Fruit fly (Drosophila melanogaster) whole organism, embryonic: Measurements from ENCODE around the gene Jhbp12.

Experiments used
- CG1024 ChIP-seq: fragments of 200-800 bp; sonication (Bioruptor generic); IDR thresholded peaks from 2 replicates; pipeline ENCODE4 v1.3.6; 2022; ENCODE audit warnings: missing biosample characterization, missing genetic modification characterization
- CG11695 ChIP-seq: fragments of 200-800 bp; sonication (Bioruptor generic); IDR thresholded peaks from 3 replicates; pipeline ENCODE4 v1.3.6; 2022; ENCODE audit warnings: missing biosample characterization, missing genetic modification characterization
- CG13624 ChIP-seq: fragments of 200-800 bp; sonication (Bioruptor generic); optimal IDR thresholded peaks from 2 replicates; lab custom pipeline; 2016; ENCODE audit warnings: missing biosample characterization, missing genetic modification characterization
- CG14014 ChIP-seq: fragments of 200-800 bp; sonication (Bioruptor generic); IDR thresholded peaks from 2 replicates; pipeline ENCODE4 v1.3.6; 2022; ENCODE audit warnings: missing biosample characterization, missing genetic modification characterization
- CG14860 ChIP-seq: fragments of 200-800 bp; sonication (Bioruptor generic); IDR thresholded peaks from 3 replicates; pipeline ENCODE4 v1.3.6; 2022; ENCODE audit warnings: missing biosample characterization, missing genetic modification characterization; ENCODE audit not compliant: partially characterized antibody
- CG1647 ChIP-seq: fragments of 200-800 bp; sonication (Bioruptor generic); optimal IDR thresholded peaks from 3 replicates; lab custom pipeline; 2016; ENCODE audit warnings: missing biosample characterization, missing genetic modification characterization
- CG16779 ChIP-seq: fragments of 200-800 bp; sonication (Bioruptor generic); IDR thresholded peaks from 2 replicates; pipeline ENCODE4 v1.3.6; 2022; ENCODE audit warnings: missing biosample characterization, missing genetic modification characterization
- CG1792 ChIP-seq: fragments of 200-800 bp; sonication (Bioruptor generic); optimal IDR thresholded peaks from 2 replicates; lab custom pipeline; 2016; ENCODE audit warnings: missing biosample characterization, missing genetic modification characterization
- CG18476 ChIP-seq: fragments of 200-800 bp; sonication (Bioruptor generic); optimal IDR thresholded peaks from 2 replicates; lab custom pipeline; 2016; ENCODE audit warnings: missing biosample characterization, mild to moderate bottlenecking, missing genetic modification characterization
- CG2129 ChIP-seq: fragments of 200-800 bp; sonication (Bioruptor generic); IDR thresholded peaks from 2 replicates; pipeline ENCODE4 v1.3.6; 2022; ENCODE audit warnings: missing biosample characterization, missing genetic modification characterization; ENCODE audit not compliant: partially characterized antibody
- CG33213 ChIP-seq: fragments of 200-800 bp; sonication (Bioruptor generic); optimal IDR thresholded peaks from 3 replicates; lab custom pipeline; 2016; ENCODE audit warnings: missing biosample characterization, missing genetic modification characterization
- CG34376 ChIP-seq: fragments of 200-800 bp; sonication (Bioruptor generic); optimal IDR thresholded peaks from 2 replicates; lab custom pipeline; 2018; ENCODE audit warnings: missing biosample characterization, mild to moderate bottlenecking, missing genetic modification characterization
- CG5953 ChIP-seq: fragments of 200-800 bp; sonication (Bioruptor generic); IDR thresholded peaks from 2 replicates; pipeline ENCODE4 v1.3.6; 2022; ENCODE audit warnings: missing biosample characterization, missing genetic modification characterization
- CG7786 ChIP-seq: fragments of 200-800 bp; sonication (Bioruptor generic); optimal IDR thresholded peaks from 2 replicates; lab custom pipeline; 2016; ENCODE audit warnings: missing biosample characterization, missing genetic modification characterization
- CG8290 ChIP-seq, 3 experiments: fragments of 200-800 bp; sonication (Bioruptor generic); optimal IDR thresholded peaks; 2 replicates each; lab custom pipeline; 2016 to 2019; ENCODE audit warnings: missing biosample characterization in 3 of 3, missing genetic modification characterization in 3 of 3, mild to moderate bottlenecking in 2 of 3, moderate library complexity in 1 of 3
- CG8765 ChIP-seq: fragments of 200-800 bp; sonication (Bioruptor generic); IDR thresholded peaks from 2 replicates; pipeline ENCODE4 v1.3.6; 2022; ENCODE audit warnings: missing biosample characterization, missing genetic modification characterization
- CTCF ChIP-seq: fragments of 200-800 bp; sonication (Bioruptor generic); optimal IDR thresholded peaks from 2 replicates; lab custom pipeline; 2017; ENCODE audit warnings: missing biosample characterization, mild to moderate bottlenecking, missing genetic modification characterization, moderate library complexity
- D19A ChIP-seq: fragments of 200-800 bp; optimal IDR thresholded peaks from 3 replicates; lab custom pipeline; 2019; ENCODE audit warnings: missing biosample characterization, mild to moderate bottlenecking, missing genetic modification characterization, moderate library complexity
- Drgx ChIP-seq: fragments of 200-800 bp; sonication (Bioruptor generic); IDR thresholded peaks from 2 replicates; pipeline ENCODE4 v1.3.6; 2022; ENCODE audit warnings: missing biosample characterization, missing genetic modification characterization
- Ets65A ChIP-seq: fragments of 200-800 bp; sonication (Bioruptor generic); peaks from one replicate; lab custom pipeline; 2016; ENCODE audit warnings: missing biosample characterization, missing genetic modification characterization
- Gug ChIP-seq: fragments of 200-800 bp; sonication (Bioruptor generic); IDR thresholded peaks from 4 replicates; pipeline ENCODE4 v1.3.6; 2022; ENCODE audit warnings: missing biosample characterization, missing genetic modification characterization
- HmgD ChIP-seq: fragments of 200-800 bp; sonication (Bioruptor generic); optimal IDR thresholded peaks from 3 replicates; lab custom pipeline; 2016; ENCODE audit warnings: missing biosample characterization, missing genetic modification characterization
- Hsf ChIP-seq: fragments of 200-800 bp; sonication (Bioruptor generic); optimal IDR thresholded peaks from 3 replicates; lab custom pipeline; 2016; ENCODE audit warnings: missing biosample characterization, missing genetic modification characterization
- MESR4 ChIP-seq: fragments of 200-800 bp; sonication (Bioruptor generic); optimal IDR thresholded peaks from 2 replicates; lab custom pipeline; 2018; ENCODE audit warnings: missing biosample characterization, mild to moderate bottlenecking, missing genetic modification characterization, moderate library complexity
- Mad ChIP-seq: fragments of 200-800 bp; sonication (Bioruptor generic); optimal IDR thresholded peaks from 2 replicates; lab custom pipeline; 2016; ENCODE audit warnings: missing biosample characterization, missing genetic modification characterization
- Meics ChIP-seq: fragments of 200-800 bp; sonication (Bioruptor generic); optimal IDR thresholded peaks from 2 replicates; lab custom pipeline; 2017; ENCODE audit warnings: missing biosample characterization, mild to moderate bottlenecking, missing genetic modification characterization
- NC2β ChIP-seq: fragments of 200-800 bp; sonication (Bioruptor generic); optimal IDR thresholded peaks from 2 replicates; lab custom pipeline; 2016; ENCODE audit warnings: missing biosample characterization, missing genetic modification characterization
- Ravus ChIP-seq: fragments of 200-800 bp; sonication (Bioruptor generic); IDR thresholded peaks from 2 replicates; pipeline ENCODE4 v1.3.6; 2022; ENCODE audit warnings: missing biosample characterization, missing genetic modification characterization
- Sry-δ ChIP-seq: fragments of 200-800 bp; sonication (Bioruptor generic); optimal IDR thresholded peaks from 2 replicates; lab custom pipeline; 2016; ENCODE audit warnings: missing biosample characterization, missing genetic modification characterization
- ac ChIP-seq: fragments of 200-800 bp; sonication (Bioruptor generic); optimal IDR thresholded peaks from 3 replicates; lab custom pipeline; 2017; ENCODE audit warnings: missing biosample characterization, mild to moderate bottlenecking, missing genetic modification characterization
- al ChIP-seq: fragments of 200-800 bp; sonication (Bioruptor generic); IDR thresholded peaks from 2 replicates; pipeline ENCODE4 v1.3.6; 2022; ENCODE audit warnings: missing biosample characterization, missing genetic modification characterization
- bcd ChIP-seq: fragments of 200-800 bp; sonication (Bioruptor generic); optimal IDR thresholded peaks from 2 replicates; lab custom pipeline; 2017; ENCODE audit warnings: missing biosample characterization, mild to moderate bottlenecking, missing genetic modification characterization
- chinmo ChIP-seq: fragments of 200-800 bp; sonication (Bioruptor generic); IDR thresholded peaks from 4 replicates; pipeline ENCODE4 v1.3.6; 2022; ENCODE audit warnings: missing biosample characterization, missing genetic modification characterization; ENCODE audit not compliant: partially characterized antibody
- croc ChIP-seq: fragments of 200-800 bp; sonication (Bioruptor generic); conservative IDR thresholded peaks from 3 replicates; pipeline ENCODE4 v1.3.6; 2022; ENCODE audit warnings: missing biosample characterization, missing genetic modification characterization
- da ChIP-seq: fragments of 200-800 bp; sonication (Bioruptor generic); optimal IDR thresholded peaks from 2 replicates; lab custom pipeline; 2016; ENCODE audit warnings: missing biosample characterization, missing genetic modification characterization
- danr ChIP-seq: fragments of 200-800 bp; sonication (Bioruptor generic); IDR thresholded peaks from 2 replicates; pipeline ENCODE4 v1.3.6; 2022; ENCODE audit warnings: missing biosample characterization, missing genetic modification characterization
- ftz-f1 ChIP-seq: fragments of 200-800 bp; sonication (Bioruptor generic); optimal IDR thresholded peaks from 2 replicates; lab custom pipeline; 2016; ENCODE audit warnings: missing biosample characterization, missing genetic modification characterization
- gem ChIP-seq: fragments of 200-800 bp; sonication (Bioruptor generic); optimal IDR thresholded peaks from 2 replicates; lab custom pipeline; 2019; ENCODE audit warnings: missing biosample characterization, mild to moderate bottlenecking, missing genetic modification characterization, moderate library complexity
- gt ChIP-seq: fragments of 200-800 bp; sonication (Bioruptor generic); IDR thresholded peaks from 2 replicates; pipeline ENCODE4 v1.3.6; 2022; ENCODE audit warnings: missing biosample characterization, missing genetic modification characterization
- hth ChIP-seq: fragments of >200 bp; optimal IDR thresholded peaks from 2 replicates; lab custom pipeline; 2017; ENCODE audit warnings: inconsistent platforms
- pan ChIP-seq, 4 experiments: fragments of >200 bp in 3 of 4; fragments of 200-800 bp in 1 of 4; sonication (Bioruptor generic) in 1 of 4; optimal IDR thresholded peaks in 3 of 4; IDR thresholded peaks in 1 of 4; 2 replicates each; pipeline versions ENCODE4 v1.3.6 to Lab custom; 2017 to 2022; ENCODE audit warnings: missing biosample characterization in 2 of 4, missing genetic modification characterization in 2 of 4, mixed read lengths in 1 of 4
- pfk ChIP-seq: fragments of 200-800 bp; sonication (Bioruptor generic); optimal IDR thresholded peaks from 2 replicates; lab custom pipeline; 2018; ENCODE audit warnings: missing biosample characterization, mild to moderate bottlenecking, missing genetic modification characterization, moderate library complexity
- phol ChIP-seq: fragments of 200-800 bp; sonication (Bioruptor generic); optimal IDR thresholded peaks from 3 replicates; lab custom pipeline; 2018; ENCODE audit warnings: missing biosample characterization, mild to moderate bottlenecking, missing genetic modification characterization, moderate library complexity
- pum ChIP-seq: fragments of 200-800 bp; sonication (Bioruptor generic); optimal IDR thresholded peaks from 2 replicates; lab custom pipeline; 2016; ENCODE audit warnings: missing biosample characterization, missing genetic modification characterization
- run ChIP-seq: fragments of 200-800 bp; sonication (Bioruptor generic); optimal IDR thresholded peaks from 3 replicates; lab custom pipeline; 2018; ENCODE audit warnings: missing biosample characterization, mild to moderate bottlenecking, missing genetic modification characterization
- sob ChIP-seq: fragments of 200-800 bp; sonication (Bioruptor generic); IDR thresholded peaks from 2 replicates; pipeline ENCODE4 v1.3.6; 2022; ENCODE audit warnings: missing biosample characterization, missing genetic modification characterization
- tap ChIP-seq: fragments of 200-800 bp; optimal IDR thresholded peaks from 3 replicates; lab custom pipeline; 2019; ENCODE audit warnings: missing biosample characterization, mild to moderate bottlenecking, missing genetic modification characterization, moderate library complexity
- trh ChIP-seq: fragments of 200-800 bp; sonication (Bioruptor generic); optimal IDR thresholded peaks from 2 replicates; lab custom pipeline; 2016; ENCODE audit warnings: missing biosample characterization, missing genetic modification characterization
- ttk ChIP-seq: fragments of 200-800 bp; sonication (Bioruptor generic); IDR thresholded peaks from 2 replicates; pipeline ENCODE4 v2.1.2; 2022; ENCODE audit warnings: missing biosample characterization, missing genetic modification characterization
- tup ChIP-seq: fragments of 200-800 bp; sonication (Bioruptor generic); optimal IDR thresholded peaks from 2 replicates; lab custom pipeline; 2016; ENCODE audit warnings: missing biosample characterization, mild to moderate bottlenecking, missing genetic modification characterization, moderate library complexity
- zen2 ChIP-seq: fragments of 200-800 bp; sonication (Bioruptor generic); IDR thresholded peaks from 3 replicates; pipeline ENCODE4 v1.3.6; 2022; ENCODE audit warnings: missing biosample characterization, missing genetic modification characterization; ENCODE audit not compliant: partially characterized antibody

Gene Jhbp12

DNA sequence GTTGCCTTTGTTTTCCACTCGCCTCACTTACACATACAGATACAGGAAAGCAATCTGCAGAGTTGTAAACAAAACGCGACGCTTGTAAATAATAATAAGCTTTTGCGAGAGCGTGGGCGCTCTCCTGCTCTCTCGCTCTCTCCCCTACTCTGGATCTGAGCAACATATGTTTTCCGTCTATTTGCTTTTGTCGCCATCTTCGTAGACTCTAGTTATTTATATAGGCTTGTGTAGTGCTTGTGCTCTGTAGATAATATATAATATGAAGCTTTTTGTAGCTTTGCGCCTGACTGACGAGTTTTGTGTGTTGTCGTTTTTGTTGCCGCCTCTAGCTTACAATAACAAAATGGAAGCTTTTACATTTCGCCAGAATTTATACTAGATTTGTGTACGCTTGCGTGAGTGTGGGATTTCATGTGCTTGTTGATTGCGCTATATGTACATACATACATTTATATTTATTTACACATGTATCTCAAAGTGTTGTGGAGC is 41.2 kb downstream of the Jhbp12 start (continued):
- peak; percentile 16 for TF ChIP-seq trh (GFP tag; lab: Kevin White, UChicago)
- TF ChIP-seq pum: no peak
- peak; percentile 26 for TF ChIP-seq Mad (GFP tag; lab: Kevin White, UChicago)
- TF ChIP-seq CG1024: no peak
- TF ChIP-seq CG33213 (GFP tag; lab: Kevin White, UChicago): no peak
- TF ChIP-seq D19A: peak; percentile 20
- TF ChIP-seq Meics (GFP tag; lab: Kevin White, UChicago): peak; percentile 27
- no peak for TF ChIP-seq CG1792 (GFP tag; lab: Kevin White, UChicago)
- no peak for TF ChIP-seq CG16779 (GFP tag; lab: Robert Waterston, UW)
- TF ChIP-seq gt: no peak
- TF ChIP-seq ttk (GFP tag; lab: Robert Waterston, UW): no peak
- TF ChIP-seq CTCF (GFP tag; lab: Kevin White, UChicago): peak; percentile 62
- TF ChIP-seq phol (tag; lab: Kevin White, UChicago): no peak
- peak; percentile 76 for TF ChIP-seq CG13624
- TF ChIP-seq tup (GFP tag; lab: Kevin White, UChicago): no peak
- no peak for TF ChIP-seq Sry-δ (GFP tag; lab: Kevin White, UChicago)
- peak; percentile 96 for TF ChIP-seq CG34376 (GFP tag; lab: Kevin White, UChicago)
- no peak for TF ChIP-seq MESR4 (GFP tag; lab: Kevin White, UChicago)
- TF ChIP-seq CG1647: peak; percentile 38
- no peak for TF ChIP-seq al (GFP tag; lab: Robert Waterston, UW)
- no peak for TF ChIP-seq danr (GFP tag; lab: Robert Waterston, UW)
- TF ChIP-seq Hsf (GFP tag; lab: Kevin White, UChicago): peak; percentile 36
- TF ChIP-seq Ets65A (GFP tag; lab: Kevin White, UChicago): no peak
- TF ChIP-seq hth (lab: Kevin White, UChicago): no peak
- TF ChIP-seq chinmo: peak; percentile 97; the same call in 3 of the 4 replicates
- no peak for TF ChIP-seq zen2 (GFP tag; lab: Robert Waterston, UW)
- TF ChIP-seq bcd: no peak
- no peak for TF ChIP-seq ac
- no peak for TF ChIP-seq CG8765 (GFP tag; lab: Robert Waterston, UW)
- TF ChIP-seq CG18476 (GFP tag; lab: Kevin White, UChicago): peak; percentile 20
- peak; percentile 60 for TF ChIP-seq tap
- TF ChIP-seq pfk: peak; percentile 48
- peak; percentile 36; the same call in 1 of the 2 replicates for TF ChIP-seq Drgx (GFP tag; lab: Robert Waterston, UW)
- peak; percentile 28 for TF ChIP-seq CG8290 (GFP tag; optimal IDR thresholded peaks at IDR 0.05; lab: Kevin White, UChicago)
- TF ChIP-seq CG8290 (tag; optimal IDR thresholded peaks at IDR 0.05; lab: Kevin White, UChicago): peak in 1 of 2 experiments; percentile 47
- TF ChIP-seq gem (tag; lab: Kevin White, UChicago): peak; percentile 45
- TF ChIP-seq CG11695 (GFP tag; lab: Robert Waterston, UW): peak; percentile 38; the same call in 1 of the 3 replicates
- peak; percentile 92 for TF ChIP-seq ftz-f1
- no peak for TF ChIP-seq CG14860 (GFP tag; lab: Robert Waterston, UW)
- TF ChIP-seq run (tag; lab: Kevin White, UChicago): peak; percentile 46
- no peak for TF ChIP-seq Ravus (GFP tag; lab: Robert Waterston, UW)
- TF ChIP-seq sob (GFP tag; lab: Robert Waterston, UW): 0 out of 2 replicates have a peak, but pooled peaks have one; percentile 60
- no peak for TF ChIP-seq da (GFP tag; lab: Kevin White, UChicago)
- TF ChIP-seq CG7786: no peak
- no peak for TF ChIP-seq croc (GFP tag; lab: Robert Waterston, UW)
- TF ChIP-seq Gug (GFP tag; lab: Robert Waterston, UW): no peak
- TF ChIP-seq pan (optimal IDR thresholded peaks at IDR 0.05; lab: Kevin White, UChicago): no peak
- TF ChIP-seq pan (GFP tag; optimal IDR thresholded peaks at IDR 0.05 in 1 of 2, IDR thresholded peaks at IDR 0.05 in 1 of 2): peak in 1 of 2 experiments; percentile 39
- peak; percentile 70; the same call in 1 of the 2 replicates for TF ChIP-seq CG14014 (GFP tag; lab: Robert Waterston, UW)
- peak; percentile 58 for TF ChIP-seq CG5953 (GFP tag; lab: Robert Waterston, UW)
- peak; percentile 48 for TF ChIP-seq NC2β (GFP tag; lab: Kevin White, UChicago)
- no peak for TF ChIP-seq CG2129 (GFP tag; lab: Robert Waterston, UW)
- no peak for TF ChIP-seq HmgD (GFP tag; lab: Kevin White, UChicago)
